Fruit fly (Drosophila melanogaster): ENCODE results near the gene Roc1b.

Gene Roc1b

dm6 chr3L:320798-321197, 37.0 kb upstream of the Roc1b start:
- no peak for TF ChIP-seq Clk (GFP tag; optimal IDR thresholded peaks at IDR 0.05)
- TF ChIP-seq Crg-1 (GFP tag; optimal IDR thresholded peaks at IDR 0.05), result no peak
- TF ChIP-seq CG12768 (GFP tag; optimal IDR thresholded peaks at IDR 0.05), result no peak
- no peak for TF ChIP-seq CG11617 (GFP tag; optimal IDR thresholded peaks at IDR 0.05)
- no peak for TF ChIP-seq cnc (optimal IDR thresholded peaks at IDR 0.05)
- TF ChIP-seq CG33017 (tag; optimal IDR thresholded peaks at IDR 0.05), result no peak
- no peak for TF ChIP-seq CG7101 (tag; optimal IDR thresholded peaks at IDR 0.05)
- TF ChIP-seq tj (GFP tag; optimal IDR thresholded peaks at IDR 0.05), result no peak
- TF ChIP-seq cic (GFP tag; optimal IDR thresholded peaks at IDR 0.05), result no peak
- TF ChIP-seq toe (GFP tag; optimal IDR thresholded peaks at IDR 0.05), result no peak

dm6 chr3L:321495-321894, 36.3 kb upstream of the Roc1b start:
- TF ChIP-seq bab1 (GFP tag; optimal IDR thresholded peaks at IDR 0.05) (no peak), CG33017 (tag; optimal IDR thresholded peaks at IDR 0.05) (no peak), CG1620 (GFP tag; optimal IDR thresholded peaks at IDR 0.05) (no peak)

- TF ChIP-seq CG1620 (GFP tag; optimal IDR thresholded peaks at IDR 0.05) (peak; percentile 17), cic (GFP tag; optimal IDR thresholded peaks at IDR 0.05) (no peak), CG33017 (tag; optimal IDR thresholded peaks at IDR 0.05) (no peak), CG7101 (tag; optimal IDR thresholded peaks at IDR 0.05) (peak; percentile 9), bab1 (GFP tag; optimal IDR thresholded peaks at IDR 0.05) (peak; percentile 23), Mnt (GFP tag; optimal IDR thresholded peaks at IDR 0.05) (peak; percentile 98), pad (GFP tag; optimal IDR thresholded peaks at IDR 0.05) (peak; percentile 13), CG7045 (GFP tag; optimal IDR thresholded peaks at IDR 0.05) (no peak), toe (GFP tag; optimal IDR thresholded peaks at IDR 0.05) (no peak), CG12768 (GFP tag; optimal IDR thresholded peaks at IDR 0.05) (no peak), CG14711 (tag; optimal IDR thresholded peaks at IDR 0.05) (peak; percentile 12), CG5204 (GFP tag; optimal IDR thresholded peaks at IDR 0.05) (no peak), CG11617 (GFP tag; optimal IDR thresholded peaks at IDR 0.05) (no peak)
These were observed 33.3 kb upstream of the Roc1b start, which contains the start of gene CG32344 for dm6 chr3L:324486-324885. CG32344 (minus strand) TSS chr3L:324720.

- peak; percentile 24 for TF ChIP-seq CG7101 (tag; optimal IDR thresholded peaks at IDR 0.05)
- TF ChIP-seq CG1620 (GFP tag; optimal IDR thresholded peaks at IDR 0.05), result no peak
- no peak for TF ChIP-seq cnc (optimal IDR thresholded peaks at IDR 0.05)
- peak; percentile 1 for TF ChIP-seq bab1 (GFP tag; optimal IDR thresholded peaks at IDR 0.05)
- peak; percentile 7 for TF ChIP-seq pad (GFP tag; optimal IDR thresholded peaks at IDR 0.05)
- no peak for TF ChIP-seq toe (GFP tag; optimal IDR thresholded peaks at IDR 0.05)
- TF ChIP-seq Clk (GFP tag; optimal IDR thresholded peaks at IDR 0.05), result no peak
- TF ChIP-seq CG14711 (tag; optimal IDR thresholded peaks at IDR 0.05), result no peak
- TF ChIP-seq Hr96 (GFP tag; optimal IDR thresholded peaks at IDR 0.05), result no peak
- no peak for TF ChIP-seq CG12768 (GFP tag; optimal IDR thresholded peaks at IDR 0.05)
These were observed 29.9 kb upstream of the Roc1b start, which contains the start of the genes Atac3 and Ptpmeg for dm6 chr3L:327833-328232. Atac3 (minus strand) TSS chr3L:327992. Ptpmeg (plus strand) TSS chr3L:328097.

- no peak for TF ChIP-seq cnc (optimal IDR thresholded peaks at IDR 0.05)
- TF ChIP-seq CG7045 (GFP tag; optimal IDR thresholded peaks at IDR 0.05), result no peak
- no peak for TF ChIP-seq Hr96 (GFP tag; optimal IDR thresholded peaks at IDR 0.05)
- TF ChIP-seq CG14711 (tag; optimal IDR thresholded peaks at IDR 0.05), result no peak
- no peak for TF ChIP-seq Crg-1 (GFP tag; optimal IDR thresholded peaks at IDR 0.05)
- TF ChIP-seq toe (GFP tag; optimal IDR thresholded peaks at IDR 0.05), result no peak
- no peak for TF ChIP-seq kay (GFP tag; ENCODE audit: borderline replicate concordance)
- no peak for TF ChIP-seq Clk (GFP tag; optimal IDR thresholded peaks at IDR 0.05)
These were observed 28.6 kb upstream of the Roc1b start for dm6 chr3L:329153-329698.

- no peak for TF ChIP-seq toe (GFP tag; optimal IDR thresholded peaks at IDR 0.05)
- peak; percentile 17 for TF ChIP-seq Mnt (GFP tag; optimal IDR thresholded peaks at IDR 0.05)
- TF ChIP-seq CG7045 (GFP tag; optimal IDR thresholded peaks at IDR 0.05), result no peak
- peak; percentile 66 for TF ChIP-seq tj (GFP tag; optimal IDR thresholded peaks at IDR 0.05)
These were observed 25.7 kb upstream of the Roc1b start, which contains the start of gene mthl9 for dm6 chr3L:331842-332802. mthl9 (minus strand) TSS chr3L:332309.

- TF ChIP-seq Clk (GFP tag; optimal IDR thresholded peaks at IDR 0.05) (no peak), CG12768 (GFP tag; optimal IDR thresholded peaks at IDR 0.05) (no peak), kay (GFP tag; ENCODE audit: borderline replicate concordance) (no peak), CG33017 (tag; optimal IDR thresholded peaks at IDR 0.05) (no peak), CG7101 (tag; optimal IDR thresholded peaks at IDR 0.05) (no peak), tj (GFP tag; optimal IDR thresholded peaks at IDR 0.05) (no peak), CG7045 (GFP tag; optimal IDR thresholded peaks at IDR 0.05) (no peak), CG11617 (GFP tag; optimal IDR thresholded peaks at IDR 0.05) (no peak), Hr96 (GFP tag; optimal IDR thresholded peaks at IDR 0.05) (no peak), CG5204 (GFP tag; optimal IDR thresholded peaks at IDR 0.05) (no peak), cnc (optimal IDR thresholded peaks at IDR 0.05) (no peak), CG1620 (GFP tag; optimal IDR thresholded peaks at IDR 0.05) (no peak), CG14711 (tag; optimal IDR thresholded peaks at IDR 0.05) (no peak), ovo (GFP tag; optimal IDR thresholded peaks at IDR 0.05) (no peak), Mnt (GFP tag; optimal IDR thresholded peaks at IDR 0.05) (no peak)
These were observed 20.6 kb upstream of the Roc1b start for dm6 chr3L:337148-337547.

Data from whole organism, adult.